Fruit fly (Drosophila melanogaster) whole organism, embryonic: ENCODE results near the gene Wdr33.

Source experiments
- Adf1 ChIP-seq: fragments of 200-800 bp; sonication (Bioruptor generic); IDR thresholded peaks from 2 replicates; pipeline ENCODE4 v1.3.6; 2022; ENCODE audit warnings: missing biosample characterization, missing genetic modification characterization
- Atf-2 ChIP-seq: fragments of 200-800 bp; sonication (Bioruptor generic); optimal IDR thresholded peaks from 2 replicates; lab custom pipeline; 2016; ENCODE audit warnings: missing biosample characterization, missing genetic modification characterization
- CG10274 ChIP-seq: fragments of 200-800 bp; sonication (Bioruptor generic); optimal IDR thresholded peaks from 3 replicates; lab custom pipeline; 2017; ENCODE audit warnings: missing biosample characterization, mild to moderate bottlenecking, missing genetic modification characterization
- CG12769 ChIP-seq: fragments of 200-800 bp; sonication (Bioruptor generic); optimal IDR thresholded peaks from 2 replicates; lab custom pipeline; 2019; ENCODE audit warnings: missing biosample characterization, mild to moderate bottlenecking, missing genetic modification characterization, moderate library complexity
- CG16863 ChIP-seq: fragments of 200-800 bp; sonication (Bioruptor generic); optimal IDR thresholded peaks from 3 replicates; lab custom pipeline; 2016; ENCODE audit warnings: missing biosample characterization, missing genetic modification characterization
- CG1832 ChIP-seq: fragments of 200-800 bp; sonication (Bioruptor generic); optimal IDR thresholded peaks from 2 replicates; lab custom pipeline; 2017; ENCODE audit warnings: missing biosample characterization, mild to moderate bottlenecking, missing genetic modification characterization, inconsistent platforms
- CG2120 ChIP-seq: fragments of 200-800 bp; sonication (Bioruptor generic); optimal IDR thresholded peaks from 3 replicates; lab custom pipeline; 2016; ENCODE audit warnings: missing biosample characterization, missing genetic modification characterization
- CG30403 ChIP-seq: fragments of 200-800 bp; sonication (Bioruptor generic); optimal IDR thresholded peaks from 3 replicates; lab custom pipeline; 2016; ENCODE audit warnings: missing biosample characterization, missing genetic modification characterization
- CG32532 ChIP-seq: fragments of 200-800 bp; sonication (Bioruptor generic); IDR thresholded peaks from 2 replicates; pipeline ENCODE4 v1.3.6; 2022; ENCODE audit warnings: missing biosample characterization, missing genetic modification characterization
- CG6683 ChIP-seq: fragments of 200-800 bp; sonication (Bioruptor generic); optimal IDR thresholded peaks from 2 replicates; lab custom pipeline; 2017; ENCODE audit warnings: missing biosample characterization, mild to moderate bottlenecking, missing genetic modification characterization, missing genetic modification reagents
- CG7271 ChIP-seq: fragments of 200-800 bp; sonication (Bioruptor generic); optimal IDR thresholded peaks from 2 replicates; lab custom pipeline; 2018; ENCODE audit warnings: missing biosample characterization, mild to moderate bottlenecking, missing genetic modification characterization, moderate library complexity
- CG8944 ChIP-seq: fragments of 200-800 bp; sonication (Bioruptor generic); optimal IDR thresholded peaks from 3 replicates; lab custom pipeline; 2016; ENCODE audit warnings: missing biosample characterization, missing genetic modification characterization
- CG9437 ChIP-seq: fragments of 200-800 bp; sonication (Bioruptor generic); optimal IDR thresholded peaks from 2 replicates; lab custom pipeline; 2018; ENCODE audit warnings: missing biosample characterization, mild to moderate bottlenecking, missing genetic modification characterization
- CG9797 ChIP-seq: fragments of 200-800 bp; sonication (Bioruptor generic); optimal IDR thresholded peaks from 3 replicates; lab custom pipeline; 2018; ENCODE audit warnings: missing biosample characterization, mild to moderate bottlenecking, missing genetic modification characterization
- Fer2 ChIP-seq: fragments of 200-800 bp; sonication (Bioruptor generic); optimal IDR thresholded peaks from 2 replicates; lab custom pipeline; 2018; ENCODE audit warnings: missing biosample characterization, mild to moderate bottlenecking, missing genetic modification characterization, moderate library complexity
- Gug ChIP-seq: fragments of 200-800 bp; sonication (Bioruptor generic); IDR thresholded peaks from 4 replicates; pipeline ENCODE4 v1.3.6; 2022; ENCODE audit warnings: missing biosample characterization, missing genetic modification characterization
- Hand ChIP-seq: fragments of 200-800 bp; sonication (Bioruptor generic); optimal IDR thresholded peaks from 2 replicates; lab custom pipeline; 2017; ENCODE audit warnings: mild to moderate bottlenecking, missing biosample characterization, missing genetic modification reagents, missing genetic modification characterization
- Hr3 ChIP-seq: fragments of 200-800 bp; sonication (Bioruptor generic); optimal IDR thresholded peaks from 3 replicates; lab custom pipeline; 2016; ENCODE audit warnings: missing biosample characterization, missing genetic modification characterization
- Kr ChIP-seq: fragments of 200-800 bp; sonication (Bioruptor generic); optimal IDR thresholded peaks from 2 replicates; lab custom pipeline; 2017; ENCODE audit warnings: missing biosample characterization, mild to moderate bottlenecking, missing genetic modification characterization
- Lpt ChIP-seq: fragments of >200 bp; optimal IDR thresholded peaks from 2 replicates; lab custom pipeline; 2018; ENCODE audit warnings: missing biosample characterization, missing genetic modification characterization
- Mad ChIP-seq: fragments of 200-800 bp; sonication (Bioruptor generic); optimal IDR thresholded peaks from 2 replicates; lab custom pipeline; 2016; ENCODE audit warnings: missing biosample characterization, missing genetic modification characterization
- Mes4 ChIP-seq: fragments of 200-800 bp; sonication (Bioruptor generic); optimal IDR thresholded peaks from 2 replicates; lab custom pipeline; 2016; ENCODE audit warnings: missing biosample characterization, missing genetic modification characterization
- NC2β ChIP-seq: fragments of 200-800 bp; sonication (Bioruptor generic); optimal IDR thresholded peaks from 2 replicates; lab custom pipeline; 2016; ENCODE audit warnings: missing biosample characterization, missing genetic modification characterization
- Sox102F ChIP-seq: fragments of 200-800 bp; sonication (Bioruptor generic); optimal IDR thresholded peaks from 2 replicates; lab custom pipeline; 2018; ENCODE audit warnings: missing biosample characterization, mild to moderate bottlenecking, missing genetic modification characterization, moderate library complexity
- Stat92E ChIP-seq, 3 experiments: fragments of >200 bp in 2 of 3; fragments of 200-800 bp in 1 of 3; sonication (Bioruptor generic) in 1 of 3; optimal IDR thresholded peaks; 2 replicates each; lab custom pipeline; 2017 to 2019; ENCODE audit warnings: missing biosample characterization in 3 of 3, missing genetic modification characterization in 3 of 3, mild to moderate bottlenecking in 1 of 3, moderate library complexity in 1 of 3
- Taf1 ChIP-seq: fragments of 200-800 bp; sonication (Bioruptor generic); IDR thresholded peaks from 2 replicates; pipeline ENCODE4 v1.3.6; 2022; ENCODE audit warnings: missing biosample characterization, missing genetic modification characterization
- chinmo ChIP-seq: fragments of 200-800 bp; sonication (Bioruptor generic); IDR thresholded peaks from 4 replicates; pipeline ENCODE4 v1.3.6; 2022; ENCODE audit warnings: missing biosample characterization, missing genetic modification characterization; ENCODE audit not compliant: partially characterized antibody
- chn ChIP-seq: fragments of 200-800 bp; sonication (Bioruptor generic); optimal IDR thresholded peaks from 2 replicates; lab custom pipeline; 2016; ENCODE audit warnings: missing biosample characterization, missing genetic modification characterization
- croc ChIP-seq: fragments of 200-800 bp; sonication (Bioruptor generic); conservative IDR thresholded peaks from 3 replicates; pipeline ENCODE4 v1.3.6; 2022; ENCODE audit warnings: missing biosample characterization, missing genetic modification characterization
- dan ChIP-seq: fragments of 200-800 bp; sonication (Bioruptor generic); IDR thresholded peaks from 2 replicates; pipeline ENCODE4 v1.3.6; 2022; ENCODE audit warnings: missing biosample characterization, missing genetic modification characterization
- dm ChIP-seq: fragments of 200-800 bp; sonication (Bioruptor generic); optimal IDR thresholded peaks from 3 replicates; lab custom pipeline; 2016; ENCODE audit warnings: missing biosample characterization, missing genetic modification characterization
- gem ChIP-seq: fragments of 200-800 bp; sonication (Bioruptor generic); optimal IDR thresholded peaks from 2 replicates; lab custom pipeline; 2019; ENCODE audit warnings: missing biosample characterization, mild to moderate bottlenecking, missing genetic modification characterization, moderate library complexity
- grau ChIP-seq: fragments of 200-800 bp; optimal IDR thresholded peaks from 3 replicates; lab custom pipeline; 2019; ENCODE audit warnings: missing biosample characterization, mild to moderate bottlenecking, missing genetic modification characterization, moderate library complexity
- jing ChIP-seq: fragments of 200-800 bp; sonication (Bioruptor generic); optimal IDR thresholded peaks from 2 replicates; lab custom pipeline; 2018; ENCODE audit warnings: missing biosample characterization, mild to moderate bottlenecking, missing genetic modification characterization
- jumu ChIP-seq: fragments of 200-800 bp; sonication (Bioruptor generic); optimal IDR thresholded peaks from 3 replicates; lab custom pipeline; 2016; ENCODE audit warnings: missing biosample characterization, missing genetic modification characterization
- klu ChIP-seq: fragments of 200-800 bp; sonication (Bioruptor generic); IDR thresholded peaks from 2 replicates; pipeline ENCODE4 v1.3.6; 2022; ENCODE audit warnings: missing biosample characterization, missing genetic modification characterization
- lov ChIP-seq, 2 experiments: fragments of 200-800 bp in 1 of 2; fragments of >200 bp in 1 of 2; sonication (Bioruptor generic) in 1 of 2; IDR thresholded peaks in 1 of 2; optimal IDR thresholded peaks in 1 of 2; 2 replicates in 1 of 2; 3 replicates in 1 of 2; pipeline versions ENCODE4 v1.3.6 to Lab custom; 2017 to 2022; ENCODE audit warnings: missing biosample characterization in 1 of 2, missing genetic modification characterization in 1 of 2
- mirr ChIP-seq: fragments of 200-800 bp; sonication (Bioruptor generic); optimal IDR thresholded peaks from 3 replicates; lab custom pipeline; 2018; ENCODE audit warnings: missing biosample characterization, mild to moderate bottlenecking, missing genetic modification characterization
- nmo ChIP-seq: fragments of 200-800 bp; sonication (Bioruptor generic); optimal IDR thresholded peaks from 2 replicates; lab custom pipeline; 2018; ENCODE audit warnings: missing biosample characterization, mild to moderate bottlenecking, missing genetic modification characterization, moderate library complexity
- p53 ChIP-seq: fragments of 200-800 bp; sonication (Bioruptor generic); optimal IDR thresholded peaks from 2 replicates; lab custom pipeline; 2016; ENCODE audit warnings: missing biosample characterization, missing genetic modification characterization
- sc ChIP-seq, 3 experiments: fragments of >200 bp in 2 of 3; fragments of 200-800 bp in 1 of 3; sonication (Bioruptor generic) in 1 of 3; optimal IDR thresholded peaks; 2 replicates in 2 of 3; 3 replicates in 1 of 3; lab custom pipeline; 2017; ENCODE audit warnings: mild to moderate bottlenecking in 1 of 3, missing biosample characterization in 1 of 3, missing genetic modification characterization in 1 of 3, missing genetic modification reagents in 1 of 3
- scrt ChIP-seq: fragments of 200-800 bp; sonication (Bioruptor generic); optimal IDR thresholded peaks from 2 replicates; lab custom pipeline; 2018; ENCODE audit warnings: missing biosample characterization, mild to moderate bottlenecking, missing genetic modification characterization, moderate library complexity
- sisA ChIP-seq: fragments of 200-800 bp; sonication (Bioruptor generic); IDR thresholded peaks from 2 replicates; pipeline ENCODE4 v1.3.6; 2022; ENCODE audit warnings: missing biosample characterization, missing genetic modification characterization
- slou ChIP-seq: fragments of 200-800 bp; sonication (Bioruptor generic); optimal IDR thresholded peaks from 3 replicates; lab custom pipeline; 2016; ENCODE audit warnings: missing biosample characterization, missing genetic modification characterization
- trh ChIP-seq: fragments of 200-800 bp; sonication (Bioruptor generic); optimal IDR thresholded peaks from 2 replicates; lab custom pipeline; 2016; ENCODE audit warnings: missing biosample characterization, missing genetic modification characterization
- twi ChIP-seq: fragments of 200-800 bp; optimal IDR thresholded peaks from 2 replicates; lab custom pipeline; 2019; ENCODE audit warnings: missing biosample characterization, mild to moderate bottlenecking, missing genetic modification characterization, moderate library complexity
- yki ChIP-seq: fragments of >200 bp; optimal IDR thresholded peaks from 3 replicates; lab custom pipeline; 2018
- zen ChIP-seq: fragments of 200-800 bp; sonication (Bioruptor generic); optimal IDR thresholded peaks from 3 replicates; lab custom pipeline; 2018; ENCODE audit warnings: missing biosample characterization, mild to moderate bottlenecking, missing genetic modification characterization, moderate library complexity
- zf30C ChIP-seq: fragments of 200-800 bp; sonication (Bioruptor generic); optimal IDR thresholded peaks from 3 replicates; lab custom pipeline; 2018; ENCODE audit warnings: missing biosample characterization, mild to moderate bottlenecking, missing genetic modification characterization

Wdr33 gene

dm6 chr3R:5647705-5648568, 12.5 kb upstream of the Wdr33 start (continued):
- TF ChIP-seq yki (no peak), CG30403 (GFP tag; lab: Kevin White, UChicago) (no peak), sisA (no peak), Stat92E (GFP tag; optimal IDR thresholded peaks at IDR 0.05; lab: Kevin White, UChicago) (no peak), lov (optimal IDR thresholded peaks at IDR 0.05; lab: Kevin White, UChicago) (no peak), lov (GFP tag; IDR thresholded peaks at IDR 0.05; lab: Robert Waterston, UW) (no peak), chn (GFP tag; lab: Kevin White, UChicago) (no peak), zen (tag; lab: Kevin White, UChicago) (peak; percentile 0), mirr (GFP tag; lab: Kevin White, UChicago) (no peak), Fer2 (tag; lab: Kevin White, UChicago) (no peak), Hr3 (GFP tag; lab: Kevin White, UChicago) (no peak), CG8944 (GFP tag; lab: Kevin White, UChicago) (no peak), grau (no peak), Sox102F (no peak), sc (optimal IDR thresholded peaks at IDR 0.05; lab: Kevin White, UChicago) (no peak), sc (GFP tag; optimal IDR thresholded peaks at IDR 0.05; lab: Kevin White, UChicago) (no peak), slou (GFP tag; lab: Kevin White, UChicago) (no peak), Mes4 (GFP tag; lab: Kevin White, UChicago) (no peak), p53 (GFP tag; lab: Kevin White, UChicago) (no peak), Adf1 (GFP tag; lab: Robert Waterston, UW) (no peak), jumu (GFP tag; lab: Kevin White, UChicago) (no peak), CG7271 (tag; lab: Kevin White, UChicago) (no peak), Gug (GFP tag; lab: Robert Waterston, UW) (no peak), dan (GFP tag; lab: Robert Waterston, UW) (no peak), trh (no peak), CG10274 (GFP tag; lab: Kevin White, UChicago) (no peak), zf30C (GFP tag; lab: Kevin White, UChicago) (no peak), Mad (GFP tag; lab: Kevin White, UChicago) (no peak), CG32532 (GFP tag; lab: Robert Waterston, UW) (no peak), klu (GFP tag; lab: Robert Waterston, UW) (no peak), chinmo (GFP tag; lab: Robert Waterston, UW) (peak; percentile 63; the same call in 2 of the 4 replicates), CG9437 (GFP tag; lab: Kevin White, UChicago) (no peak), croc (GFP tag; lab: Robert Waterston, UW) (no peak), Taf1 (GFP tag; lab: Robert Waterston, UW) (no peak), scrt (no peak), CG12769 (tag; lab: Kevin White, UChicago) (peak; percentile 53), Kr (GFP tag; lab: Kevin White, UChicago) (peak; percentile 27), twi (tag; lab: Kevin White, UChicago) (no peak), Atf-2 (no peak), Lpt (no peak), CG9797 (GFP tag; lab: Kevin White, UChicago) (no peak), dm (GFP tag; lab: Kevin White, UChicago) (peak; percentile 3), jing (no peak), CG6683 (GFP tag; lab: Kevin White, UChicago) (no peak), gem (tag; lab: Kevin White, UChicago) (no peak), CG1832 (GFP tag; lab: Kevin White, UChicago) (peak; percentile 49), NC2β (GFP tag; lab: Kevin White, UChicago) (no peak), CG16863 (GFP tag; lab: Kevin White, UChicago) (no peak), nmo (GFP tag; lab: Kevin White, UChicago) (no peak), CG2120 (GFP tag; lab: Kevin White, UChicago) (no peak), Hand (GFP tag; lab: Kevin White, UChicago) (no peak)
